Fruit fly (Drosophila melanogaster) whole organism, larva: ENCODE results near the gene Elp6.

Source experiments
- noc ChIP-seq: fragments of 200-800 bp; sonication (Bioruptor generic); optimal IDR thresholded peaks from 3 replicates; lab custom pipeline; 2019; ENCODE audit warnings: missing biosample characterization, mild to moderate bottlenecking, missing genetic modification characterization, moderate library complexity

Gene Elp6

DNA sequence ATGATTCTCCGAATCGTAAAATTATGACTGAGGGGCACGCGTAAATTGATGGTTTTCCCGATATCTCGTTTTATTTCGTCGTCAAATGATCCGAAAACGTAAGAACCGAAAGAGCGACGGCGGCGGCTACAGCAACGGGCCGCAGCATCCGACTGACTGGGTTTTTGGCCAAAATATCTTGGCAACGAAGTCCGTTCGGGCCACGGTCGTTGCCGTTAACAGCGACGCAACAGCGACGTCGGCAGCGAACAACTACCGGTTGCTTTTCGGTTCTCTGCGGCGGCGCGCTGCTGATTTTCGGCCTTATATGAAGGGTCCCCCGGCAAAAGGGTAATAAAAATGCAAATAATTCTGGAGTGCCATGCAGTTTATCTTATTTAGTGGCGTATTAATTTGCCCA, 32.7 kb downstream of the Elp6 start, which contains the start of gene PK2-R2:
TSS of gene PK2-R2 (minus strand) at position 160 of the 400 bp plus-strand sequence.
- TF ChIP-seq noc (tag; lab: Kevin White, UChicago) = no peak

DNA sequence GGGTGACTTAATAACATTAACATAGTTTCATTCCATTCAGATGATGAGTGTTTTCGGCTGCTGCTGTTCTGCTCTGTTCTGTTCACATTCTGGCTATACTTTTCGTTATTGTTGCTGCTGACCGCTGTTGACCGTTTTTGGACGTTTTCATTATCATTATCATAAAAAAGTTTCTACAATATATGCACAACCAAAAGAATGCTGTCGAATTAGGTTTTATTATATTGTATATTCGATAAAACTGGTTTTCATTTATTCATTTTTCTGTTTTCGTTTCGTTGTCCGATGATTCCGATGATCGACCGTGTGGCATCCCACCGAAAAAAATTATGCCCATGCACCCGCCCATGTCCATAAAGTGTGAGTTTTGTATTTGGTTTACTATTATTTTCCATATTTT, 33.7 kb downstream of the Elp6 start:
- no peak for TF ChIP-seq noc (tag; lab: Kevin White, UChicago)

DNA sequence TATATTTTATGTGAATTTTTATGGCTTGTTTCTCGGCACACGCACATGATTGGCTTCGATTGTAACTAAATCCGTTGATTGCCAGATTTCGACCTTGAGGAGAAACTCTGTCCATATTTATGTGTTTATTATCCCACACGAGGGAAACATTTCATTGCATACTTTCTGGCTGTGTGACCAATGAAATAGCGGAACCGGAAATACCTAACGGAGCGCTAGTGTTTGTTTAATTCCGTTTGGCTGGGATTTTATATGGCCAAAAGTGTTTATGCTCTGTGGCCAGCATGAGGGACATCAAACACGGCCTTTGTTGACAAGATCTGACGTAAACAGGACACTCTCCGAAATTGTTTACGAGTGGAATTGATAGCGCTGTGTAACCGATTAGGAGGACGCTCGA, 46.8 kb downstream of the Elp6 start:
- no peak for TF ChIP-seq noc (tag; lab: Kevin White, UChicago)

- no peak for TF ChIP-seq noc (tag; lab: Kevin White, UChicago)
Observed at dm6 chr3R:13319170-13319569, 47.5 kb downstream of the Elp6 start, which contains the start of gene CG45080. Gene CG45080 (minus strand): TSS chr3R:13319270.

DNA sequence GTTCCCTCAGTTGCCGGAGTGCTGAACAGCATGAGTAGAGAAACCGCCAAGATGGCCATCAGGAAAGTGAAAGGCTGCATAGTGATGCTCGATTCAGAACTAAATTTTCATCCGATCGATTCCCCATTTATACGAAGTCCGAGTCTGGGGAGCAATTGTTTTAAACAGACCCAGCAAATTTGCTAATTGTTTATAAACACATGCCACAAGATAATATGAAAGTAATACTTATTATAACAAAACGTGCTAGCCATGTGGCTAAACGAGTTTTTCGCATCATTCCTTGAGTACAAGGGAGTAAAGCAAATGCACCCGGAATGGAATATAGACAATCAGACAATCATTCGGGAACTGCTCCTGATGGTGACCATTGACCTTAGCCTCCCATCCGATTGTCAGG, 53.6 kb downstream of the Elp6 start, which contains the start of gene CG44142:
TSS of gene CG44142 (minus strand) at position 101 of the 400 bp plus-strand sequence.
- no peak for TF ChIP-seq noc (tag; lab: Kevin White, UChicago)
